Fruit fly (Drosophila melanogaster) whole organism, embryonic: ENCODE data around the gene CG13124.

ENCODE experiments used
- B-H1 ChIP-seq: fragments of 200-800 bp; sonication (Bioruptor generic); IDR thresholded peaks from 3 replicates; pipeline ENCODE4 v1.3.6; 2022; ENCODE audit warnings: missing biosample characterization, missing genetic modification characterization
- BEAF-32 ChIP-seq: fragments of 200-800 bp; sonication (Bioruptor generic); optimal IDR thresholded peaks from 3 replicates; lab custom pipeline; 2017; ENCODE audit warnings: missing biosample characterization, missing genetic modification characterization, mild to moderate bottlenecking, moderate library complexity, missing genetic modification reagents
- CG10274 ChIP-seq: fragments of 200-800 bp; sonication (Bioruptor generic); optimal IDR thresholded peaks from 3 replicates; lab custom pipeline; 2017; ENCODE audit warnings: missing biosample characterization, mild to moderate bottlenecking, missing genetic modification characterization
- CG10462 ChIP-seq: fragments of 200-800 bp; sonication (Bioruptor generic); optimal IDR thresholded peaks from 2 replicates; lab custom pipeline; 2016; ENCODE audit warnings: missing biosample characterization, missing genetic modification characterization
- CG10959 ChIP-seq: fragments of 200-800 bp; sonication (Bioruptor generic); IDR thresholded peaks from 2 replicates; pipeline ENCODE4 v1.3.6; 2022; ENCODE audit warnings: missing biosample characterization, missing genetic modification characterization
- CG11093 ChIP-seq: fragments of 200-800 bp; sonication (Bioruptor generic); IDR thresholded peaks from 3 replicates; pipeline ENCODE4 v1.3.6; 2022; ENCODE audit warnings: missing biosample characterization, missing genetic modification characterization
- CG11723 ChIP-seq: fragments of 200-800 bp; sonication (Bioruptor generic); optimal IDR thresholded peaks from 2 replicates; lab custom pipeline; 2017; ENCODE audit warnings: missing biosample characterization, mild to moderate bottlenecking, missing genetic modification characterization
- CG1233 ChIP-seq: fragments of 200-800 bp; sonication (Bioruptor generic); optimal IDR thresholded peaks from 4 replicates; lab custom pipeline; 2018; ENCODE audit warnings: missing biosample characterization, mild to moderate bottlenecking, missing genetic modification characterization
- CG14667 ChIP-seq: fragments of 200-800 bp; sonication (Bioruptor generic); IDR thresholded peaks from 2 replicates; pipeline ENCODE4 v1.3.6; 2022; ENCODE audit warnings: missing biosample characterization, missing genetic modification characterization
- CG15601 ChIP-seq: fragments of 200-800 bp; sonication (Bioruptor generic); optimal IDR thresholded peaks from 3 replicates; lab custom pipeline; 2019; ENCODE audit warnings: missing biosample characterization, mild to moderate bottlenecking, missing genetic modification characterization, moderate library complexity
- CG16779 ChIP-seq: fragments of 200-800 bp; sonication (Bioruptor generic); IDR thresholded peaks from 2 replicates; pipeline ENCODE4 v1.3.6; 2022; ENCODE audit warnings: missing biosample characterization, missing genetic modification characterization
- CG17186 ChIP-seq: fragments of 200-800 bp; sonication (Bioruptor generic); optimal IDR thresholded peaks from 3 replicates; lab custom pipeline; 2017; ENCODE audit warnings: missing biosample characterization, missing genetic modification reagents, missing genetic modification characterization
- CG18764 ChIP-seq: fragments of 200-800 bp; sonication (Bioruptor generic); optimal IDR thresholded peaks from 3 replicates; lab custom pipeline; 2016; ENCODE audit warnings: missing biosample characterization, missing genetic modification characterization
- CG2202 ChIP-seq: fragments of 200-800 bp; sonication (Bioruptor generic); optimal IDR thresholded peaks from 2 replicates; lab custom pipeline; 2018; ENCODE audit warnings: missing biosample characterization, mild to moderate bottlenecking, missing genetic modification characterization
- CG2678 ChIP-seq: fragments of 200-800 bp; sonication (Bioruptor generic); optimal IDR thresholded peaks from 3 replicates; lab custom pipeline; 2019; ENCODE audit warnings: missing biosample characterization, mild to moderate bottlenecking, missing genetic modification characterization, moderate library complexity
- CG30020 ChIP-seq: fragments of 200-800 bp; optimal IDR thresholded peaks from 2 replicates; lab custom pipeline; 2019; ENCODE audit warnings: missing biosample characterization, mild to moderate bottlenecking, missing genetic modification characterization, moderate library complexity
- CG34224 ChIP-seq: fragments of 200-800 bp; sonication (Bioruptor generic); IDR thresholded peaks from 3 replicates; pipeline ENCODE4 v1.3.6; 2022; ENCODE audit warnings: missing biosample characterization, missing genetic modification characterization; ENCODE audit not compliant: partially characterized antibody
- CG34422 ChIP-seq: fragments of 200-800 bp; sonication (Bioruptor generic); IDR thresholded peaks from 3 replicates; pipeline ENCODE4 v1.3.6; 2022; ENCODE audit warnings: missing biosample characterization, missing genetic modification characterization
- CG6689 ChIP-seq: fragments of 200-800 bp; sonication (Bioruptor generic); IDR thresholded peaks from 2 replicates; pipeline ENCODE4 v1.3.6; 2022; ENCODE audit warnings: missing biosample characterization, missing genetic modification characterization
- CG6813 ChIP-seq: fragments of 200-800 bp; sonication (Bioruptor generic); optimal IDR thresholded peaks from 2 replicates; lab custom pipeline; 2017; ENCODE audit warnings: missing biosample characterization, missing genetic modification characterization, mild to moderate bottlenecking, moderate library complexity, missing genetic modification reagents
- CG7745 ChIP-seq: fragments of 200-800 bp; sonication (Bioruptor generic); optimal IDR thresholded peaks from 2 replicates; lab custom pipeline; 2018; ENCODE audit warnings: missing biosample characterization, mild to moderate bottlenecking, missing genetic modification characterization, moderate library complexity
- Dip3 ChIP-seq: fragments of 200-800 bp; sonication (Bioruptor generic); optimal IDR thresholded peaks from 3 replicates; lab custom pipeline; 2016; ENCODE audit warnings: missing biosample characterization, missing genetic modification characterization
- E2f1 ChIP-seq: fragments of 200-800 bp; sonication (Bioruptor generic); IDR thresholded peaks from 2 replicates; pipeline ENCODE4 v1.3.6; 2022; ENCODE audit warnings: missing biosample characterization, missing genetic modification characterization
- HLH3B ChIP-seq: fragments of 200-800 bp; sonication (Bioruptor generic); IDR thresholded peaks from 2 replicates; pipeline ENCODE4 v1.3.6; 2022; ENCODE audit warnings: missing biosample characterization, missing genetic modification characterization
- HmgD ChIP-seq: fragments of 200-800 bp; sonication (Bioruptor generic); optimal IDR thresholded peaks from 3 replicates; lab custom pipeline; 2016; ENCODE audit warnings: missing biosample characterization, missing genetic modification characterization
- Hr39 ChIP-seq: fragments of >200 bp; optimal IDR thresholded peaks from 2 replicates; lab custom pipeline; 2017
- Jarid2 ChIP-seq: fragments of 200-800 bp; sonication (Bioruptor generic); optimal IDR thresholded peaks from 3 replicates; lab custom pipeline; 2017; ENCODE audit warnings: mild to moderate bottlenecking, missing biosample characterization, missing genetic modification reagents, missing genetic modification characterization
- Lhr ChIP-seq: fragments of 200-800 bp; sonication (Bioruptor generic); optimal IDR thresholded peaks from 3 replicates; lab custom pipeline; 2017; ENCODE audit warnings: mild to moderate bottlenecking, missing biosample characterization, missing genetic modification reagents, missing genetic modification characterization
- Mes4 ChIP-seq: fragments of 200-800 bp; sonication (Bioruptor generic); optimal IDR thresholded peaks from 2 replicates; lab custom pipeline; 2016; ENCODE audit warnings: missing biosample characterization, missing genetic modification characterization
- NC2β ChIP-seq: fragments of 200-800 bp; sonication (Bioruptor generic); optimal IDR thresholded peaks from 2 replicates; lab custom pipeline; 2016; ENCODE audit warnings: missing biosample characterization, missing genetic modification characterization
- Nf-YB ChIP-seq: fragments of 200-800 bp; sonication (Bioruptor generic); optimal IDR thresholded peaks from 3 replicates; lab custom pipeline; 2019; ENCODE audit warnings: missing biosample characterization, mild to moderate bottlenecking, missing genetic modification characterization, moderate library complexity
- PHDP ChIP-seq: fragments of 200-800 bp; sonication (Bioruptor generic); optimal IDR thresholded peaks from 3 replicates; lab custom pipeline; 2018; ENCODE audit warnings: missing biosample characterization, mild to moderate bottlenecking, missing genetic modification characterization, moderate library complexity
- Pdp1 ChIP-seq, 2 experiments: fragments of 200-800 bp; sonication (Bioruptor generic); optimal IDR thresholded peaks; 3 replicates each; lab custom pipeline; 2016; ENCODE audit warnings: missing biosample characterization in 2 of 2, missing genetic modification characterization in 2 of 2, mild to moderate bottlenecking in 1 of 2, moderate library complexity in 1 of 2
- Ravus ChIP-seq: fragments of 200-800 bp; sonication (Bioruptor generic); IDR thresholded peaks from 2 replicates; pipeline ENCODE4 v1.3.6; 2022; ENCODE audit warnings: missing biosample characterization, missing genetic modification characterization
- Sox100B ChIP-seq: fragments of 200-800 bp; sonication (Bioruptor generic); optimal IDR thresholded peaks from 3 replicates; lab custom pipeline; 2018; ENCODE audit warnings: missing biosample characterization, mild to moderate bottlenecking, missing genetic modification characterization
- aop ChIP-seq: fragments of 200-800 bp; sonication (Bioruptor generic); IDR thresholded peaks from 2 replicates; pipeline ENCODE4 v1.3.6; 2022; ENCODE audit warnings: missing biosample characterization, missing genetic modification characterization
- ash1 ChIP-seq: fragments of 200-800 bp; sonication (Bioruptor generic); optimal IDR thresholded peaks from 2 replicates; lab custom pipeline; 2018; ENCODE audit warnings: missing biosample characterization, mild to moderate bottlenecking, missing genetic modification characterization
- chm ChIP-seq: fragments of 200-800 bp; sonication (Bioruptor generic); IDR thresholded peaks from 2 replicates; pipeline ENCODE4 v1.3.6; 2022; ENCODE audit warnings: missing biosample characterization, missing genetic modification characterization
- corto ChIP-seq: fragments of 200-800 bp; sonication (Bioruptor generic); optimal IDR thresholded peaks from 2 replicates; lab custom pipeline; 2016; ENCODE audit warnings: missing biosample characterization, mild to moderate bottlenecking, missing genetic modification characterization, moderate library complexity
- ftz-f1 ChIP-seq: fragments of 200-800 bp; sonication (Bioruptor generic); optimal IDR thresholded peaks from 2 replicates; lab custom pipeline; 2016; ENCODE audit warnings: missing biosample characterization, missing genetic modification characterization
- fu2 ChIP-seq: fragments of 200-800 bp; sonication (Bioruptor generic); optimal IDR thresholded peaks from 2 replicates; lab custom pipeline; 2016; ENCODE audit warnings: missing biosample characterization, missing genetic modification characterization
- jing ChIP-seq: fragments of 200-800 bp; sonication (Bioruptor generic); optimal IDR thresholded peaks from 2 replicates; lab custom pipeline; 2018; ENCODE audit warnings: missing biosample characterization, mild to moderate bottlenecking, missing genetic modification characterization
- kay ChIP-seq: fragments of 200-800 bp; sonication (Bioruptor generic); optimal IDR thresholded peaks from 2 replicates; lab custom pipeline; 2016; ENCODE audit warnings: missing biosample characterization, missing genetic modification characterization
- luna ChIP-seq: fragments of 200-800 bp; sonication (Bioruptor generic); optimal IDR thresholded peaks from 2 replicates; lab custom pipeline; 2016; ENCODE audit warnings: missing biosample characterization, missing genetic modification characterization
- onecut ChIP-seq: fragments of 200-800 bp; sonication (Bioruptor generic); IDR thresholded peaks from 2 replicates; pipeline ENCODE4 v1.3.6; 2022; ENCODE audit warnings: missing biosample characterization, missing genetic modification characterization
- p53 ChIP-seq: fragments of 200-800 bp; sonication (Bioruptor generic); optimal IDR thresholded peaks from 2 replicates; lab custom pipeline; 2016; ENCODE audit warnings: missing biosample characterization, missing genetic modification characterization
- sens-2 ChIP-seq: fragments of 200-800 bp; sonication (Bioruptor generic); IDR thresholded peaks from 2 replicates; pipeline ENCODE4 v1.3.6; 2022; ENCODE audit warnings: missing biosample characterization, missing genetic modification characterization
- seq ChIP-seq: fragments of 200-800 bp; sonication (Bioruptor generic); IDR thresholded peaks from 2 replicates; pipeline ENCODE4 v1.3.6; 2022; ENCODE audit warnings: missing biosample characterization, missing genetic modification characterization
- sqz ChIP-seq: fragments of 200-800 bp; sonication (Bioruptor generic); optimal IDR thresholded peaks from 3 replicates; lab custom pipeline; 2018; ENCODE audit warnings: missing biosample characterization, mild to moderate bottlenecking, missing genetic modification characterization
- stc ChIP-seq: fragments of 200-800 bp; sonication (Bioruptor generic); IDR thresholded peaks from 2 replicates; pipeline ENCODE4 v1.3.6; 2022; ENCODE audit warnings: missing biosample characterization, missing genetic modification characterization
- tx ChIP-seq: fragments of 200-800 bp; sonication (Bioruptor generic); optimal IDR thresholded peaks from 2 replicates; lab custom pipeline; 2016; ENCODE audit warnings: missing biosample characterization, missing genetic modification characterization
- zf30C ChIP-seq: fragments of 200-800 bp; sonication (Bioruptor generic); optimal IDR thresholded peaks from 3 replicates; lab custom pipeline; 2018; ENCODE audit warnings: missing biosample characterization, mild to moderate bottlenecking, missing genetic modification characterization

Gene CG13124

dm6 chr2L:9897296-9897695 lies 11.1 kb downstream of the CG13124 start, which contains the start of gene RpS2 (continued):
- no peak; the same call in 2 of the 3 replicates for TF ChIP-seq CG34422 (GFP tag; lab: Robert Waterston, UW)
- no peak for TF ChIP-seq Dip3 (GFP tag; lab: Kevin White, UChicago)
- peak; percentile 13 for TF ChIP-seq Jarid2 (GFP tag; lab: Kevin White, UChicago)
- TF ChIP-seq BEAF-32: peak; percentile 97
- TF ChIP-seq CG2202 (tag; lab: Kevin White, UChicago): peak; percentile 45
- TF ChIP-seq Lhr (GFP tag; lab: Kevin White, UChicago): peak; percentile 51
- no peak for TF ChIP-seq CG11723
- TF ChIP-seq CG18764: no peak
- 0 out of 2 replicates have a peak, but pooled peaks have one; percentile 15 for TF ChIP-seq CG6689 (GFP tag; lab: Robert Waterston, UW)
- no peak for TF ChIP-seq E2f1 (GFP tag; lab: Robert Waterston, UW)
- peak; percentile 23 for TF ChIP-seq Mes4 (GFP tag; lab: Kevin White, UChicago)
- no peak for TF ChIP-seq zf30C
- TF ChIP-seq p53 (GFP tag; lab: Kevin White, UChicago): no peak
- peak; percentile 87 for TF ChIP-seq chm
- peak; percentile 8 for TF ChIP-seq CG15601
- TF ChIP-seq CG6813 (GFP tag; lab: Kevin White, UChicago): no peak
- TF ChIP-seq corto (GFP tag; lab: Kevin White, UChicago): no peak
- peak; percentile 13 for TF ChIP-seq Nf-YB (GFP tag; lab: Kevin White, UChicago)
- TF ChIP-seq Sox100B (GFP tag; lab: Kevin White, UChicago): peak; percentile 23
- TF ChIP-seq sqz (GFP tag; lab: Kevin White, UChicago): peak; percentile 46
- TF ChIP-seq CG16779 (GFP tag; lab: Robert Waterston, UW): no peak
- no peak for TF ChIP-seq HmgD (GFP tag; lab: Kevin White, UChicago)
- TF ChIP-seq HLH3B (GFP tag; lab: Robert Waterston, UW): 0 out of 2 replicates have a peak, but pooled peaks have one; percentile 17
- no peak for TF ChIP-seq kay
- TF ChIP-seq Ravus: no peak
- TF ChIP-seq CG1233: no peak
- TF ChIP-seq tx (GFP tag; lab: Kevin White, UChicago): no peak
- peak; percentile 22 for TF ChIP-seq CG30020 (tag; lab: Kevin White, UChicago)
- no peak for TF ChIP-seq jing (GFP tag; lab: Kevin White, UChicago)
- TF ChIP-seq Pdp1 (GFP tag; optimal IDR thresholded peaks at IDR 0.05; lab: Kevin White, UChicago): peak in 1 of 2 experiments; percentile 56
- TF ChIP-seq luna: no peak
- TF ChIP-seq CG10959 (GFP tag; lab: Robert Waterston, UW): no peak
- TF ChIP-seq onecut (GFP tag; lab: Robert Waterston, UW): peak; percentile 47; the same call in 1 of the 2 replicates
- TF ChIP-seq CG11093 (GFP tag; lab: Robert Waterston, UW): no peak
- TF ChIP-seq aop: no peak
- TF ChIP-seq CG7745 (tag; lab: Kevin White, UChicago): no peak
- TF ChIP-seq PHDP (tag; lab: Kevin White, UChicago): peak; percentile 67
- TF ChIP-seq seq (GFP tag; lab: Robert Waterston, UW): peak; percentile 27; the same call in 1 of the 2 replicates
- TF ChIP-seq CG14667 (GFP tag; lab: Robert Waterston, UW): no peak
- TF ChIP-seq fu2 (GFP tag; lab: Kevin White, UChicago): no peak
- TF ChIP-seq CG17186: peak; percentile 52
- no peak for TF ChIP-seq stc (GFP tag; lab: Robert Waterston, UW)
- no peak for TF ChIP-seq CG10462 (GFP tag; lab: Kevin White, UChicago)
- no peak for TF ChIP-seq ash1 (GFP tag; lab: Kevin White, UChicago)
- no peak for TF ChIP-seq sens-2 (GFP tag; lab: Robert Waterston, UW)
- TF ChIP-seq CG34224 (GFP tag; lab: Robert Waterston, UW): peak; percentile 99
- TF ChIP-seq NC2β (GFP tag; lab: Kevin White, UChicago): peak; percentile 83
- no peak for TF ChIP-seq B-H1
- TF ChIP-seq ftz-f1 (GFP tag; lab: Kevin White, UChicago): peak; percentile 12
- no peak for TF ChIP-seq CG10274 (GFP tag; lab: Kevin White, UChicago)
- TF ChIP-seq CG2678 (tag; lab: Kevin White, UChicago): peak; percentile 42
- TF ChIP-seq Hr39 (lab: Kevin White, UChicago): no peak
